Fruit fly (Drosophila melanogaster): Measurements from ENCODE around the gene CoRest.

The CoRest gene

dm6 chrX:19520888-19521287, 841 bp upstream of the CoRest start:
- TF ChIP-seq net (GFP tag; optimal IDR thresholded peaks at IDR 0.05) (no peak), acj6 (GFP tag; optimal IDR thresholded peaks at IDR 0.05) (no peak), svp (GFP tag) (peak; percentile 74), vri (GFP tag; optimal IDR thresholded peaks at IDR 0.05) (peak; percentile 67)

DNA sequence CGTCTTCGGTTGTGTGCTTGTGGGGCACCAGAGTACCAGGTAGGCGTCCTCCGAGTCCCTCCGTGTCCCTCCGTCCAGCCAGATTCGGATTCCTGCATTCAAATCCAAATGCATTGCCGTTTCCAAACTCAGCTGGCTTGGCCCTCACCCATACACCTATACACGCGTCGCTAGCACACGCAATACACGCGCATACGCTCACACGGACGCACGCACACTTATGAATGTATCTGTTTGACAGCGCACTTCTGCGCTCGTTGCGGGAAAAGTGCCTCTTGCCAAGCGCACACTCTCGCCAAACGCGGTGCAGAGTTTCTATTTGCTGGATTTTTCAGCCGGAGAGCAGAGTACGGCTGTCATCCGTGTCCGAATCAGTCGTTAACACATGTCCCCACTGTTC, 868 bp downstream of the CoRest start:
- TF ChIP-seq CG1621 (tag; optimal IDR thresholded peaks at IDR 0.05) (peak; percentile 67), Sox15 (GFP tag; optimal IDR thresholded peaks at IDR 0.05) (no peak), Sox14 (GFP tag; optimal IDR thresholded peaks at IDR 0.05) (peak; percentile 9)

dm6 chrX:19531642-19532041, 9.9 kb downstream of the CoRest start, which contains the start of gene CG12231:
Gene CG12231, minus strand, starts transcription at chrX:19531742.
- no peak for TF ChIP-seq CG3032 (tag; optimal IDR thresholded peaks at IDR 0.05)
- no peak for TF ChIP-seq salr (GFP tag; optimal IDR thresholded peaks at IDR 0.05)
- TF ChIP-seq lz (GFP tag; optimal IDR thresholded peaks at IDR 0.05), result no peak
- no peak for TF ChIP-seq Sox102F (GFP tag; optimal IDR thresholded peaks at IDR 0.05)
- TF ChIP-seq net (GFP tag; optimal IDR thresholded peaks at IDR 0.05), result no peak
- TF ChIP-seq CG32006 (GFP tag; optimal IDR thresholded peaks at IDR 0.05), result no peak
- no peak for TF ChIP-seq dac (GFP tag; optimal IDR thresholded peaks at IDR 0.05)
- TF ChIP-seq Smox (GFP tag; optimal IDR thresholded peaks at IDR 0.05), result no peak
- no peak for TF ChIP-seq Lpt (GFP tag; optimal IDR thresholded peaks at IDR 0.05)
- TF ChIP-seq svp (GFP tag), result no peak
- no peak for TF ChIP-seq Met (GFP tag; optimal IDR thresholded peaks at IDR 0.05)
- TF ChIP-seq pdm3 (GFP tag; optimal IDR thresholded peaks at IDR 0.05), result no peak

DNA sequence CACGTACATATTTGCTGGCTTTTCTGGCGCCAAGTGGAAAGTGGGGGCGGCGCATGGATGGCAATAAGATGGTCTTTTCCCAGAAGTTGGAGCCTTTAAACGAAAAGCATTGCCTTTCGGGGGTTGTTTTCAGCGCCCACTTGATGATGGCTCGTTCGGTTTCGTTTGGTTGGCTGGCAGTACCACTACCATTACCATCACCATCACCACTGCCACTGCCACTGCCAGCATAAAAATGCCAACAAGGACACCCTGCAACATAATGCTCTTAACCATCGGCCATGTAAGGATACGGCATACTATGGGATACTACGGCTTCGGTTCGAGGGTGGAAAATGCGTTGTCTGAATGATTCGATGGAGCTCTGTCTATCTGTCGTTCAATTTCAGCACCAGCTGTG, 13.7 kb downstream of the CoRest start:
- no peak for TF ChIP-seq vri (GFP tag; optimal IDR thresholded peaks at IDR 0.05)
- TF ChIP-seq CG4318 (GFP tag; optimal IDR thresholded peaks at IDR 0.05), result no peak
- no peak for TF ChIP-seq dac (GFP tag; optimal IDR thresholded peaks at IDR 0.05)
- TF ChIP-seq OdsH (GFP tag; optimal IDR thresholded peaks at IDR 0.05), result no peak
- TF ChIP-seq achi (GFP tag; optimal IDR thresholded peaks at IDR 0.05), result no peak
- no peak for TF ChIP-seq Smox (GFP tag; optimal IDR thresholded peaks at IDR 0.05)
- TF ChIP-seq lz (GFP tag; optimal IDR thresholded peaks at IDR 0.05), result no peak
- TF ChIP-seq CG9139 (GFP tag; optimal IDR thresholded peaks at IDR 0.05), result no peak

DNA sequence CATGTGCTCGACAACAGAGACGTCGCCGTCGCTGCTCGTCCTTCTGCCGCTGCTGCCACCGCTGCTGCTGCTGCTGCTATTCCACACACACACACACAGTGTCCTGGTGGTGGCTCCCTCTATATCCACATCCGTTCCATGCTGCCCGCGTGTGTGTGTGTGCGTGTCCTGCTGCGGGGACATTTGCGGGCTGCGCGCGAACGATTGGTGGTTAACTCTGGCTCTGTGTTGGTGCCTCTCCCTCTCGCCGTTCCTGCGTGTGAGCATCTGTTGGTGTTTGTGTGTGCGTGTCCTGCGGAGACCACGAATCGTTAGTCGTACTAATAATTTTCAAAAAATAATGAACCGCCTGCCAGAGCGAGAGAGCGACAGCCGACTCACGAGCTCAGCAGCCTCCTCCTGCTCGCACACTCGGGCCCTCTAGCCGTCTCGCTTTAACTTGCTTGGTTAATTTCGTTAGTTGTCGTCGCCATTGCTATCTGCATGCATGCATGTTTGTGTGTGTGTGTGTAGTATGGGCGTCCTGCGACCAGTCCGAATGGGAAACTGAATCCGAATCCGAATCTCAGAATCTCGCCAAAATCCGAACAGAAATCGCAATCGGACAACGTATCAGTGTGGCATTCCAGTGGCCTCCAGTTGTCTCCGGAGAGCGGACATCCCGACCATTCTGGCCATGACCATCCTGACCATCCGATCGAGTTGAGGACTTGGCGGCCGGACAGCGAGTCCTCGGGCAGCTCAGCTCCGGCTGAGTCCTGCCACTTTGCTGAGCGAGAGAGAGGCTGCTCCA, 24.3 kb downstream of the CoRest start:
- TF ChIP-seq Eip78C (GFP tag) (peak; percentile 8), Sox102F (GFP tag; optimal IDR thresholded peaks at IDR 0.05) (no peak), CG11294 (GFP tag; IDR thresholded peaks at IDR 0.05) (no peak)

DNA sequence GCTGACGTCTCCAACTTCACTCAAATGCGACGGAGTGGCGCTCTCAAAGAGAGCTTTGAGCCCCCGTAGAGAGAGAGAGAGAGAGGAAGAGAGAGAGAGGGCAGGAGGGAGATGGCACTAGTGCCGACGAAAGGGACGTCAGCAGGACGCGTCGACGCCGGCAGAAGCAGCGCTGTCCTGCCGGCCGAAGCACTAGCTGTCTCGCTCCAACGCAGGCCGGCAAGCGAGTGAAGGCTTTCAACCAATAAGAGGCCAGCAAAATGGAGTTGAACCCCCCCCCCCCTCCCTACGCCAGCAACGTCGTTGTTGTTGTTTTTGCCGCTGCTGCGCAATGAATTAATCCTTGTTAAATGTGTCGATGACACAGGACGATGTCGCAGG, 24.9 kb downstream of the CoRest start:
- TF ChIP-seq CG6854 (GFP tag; optimal IDR thresholded peaks at IDR 0.05) (no peak), ss (GFP tag; optimal IDR thresholded peaks at IDR 0.05) (no peak), Gug (GFP tag; IDR thresholded peaks at IDR 0.05) (no peak), spab (GFP tag; optimal IDR thresholded peaks at IDR 0.05) (no peak), eg (GFP tag; IDR thresholded peaks at IDR 0.05) (no peak), Sox102F (GFP tag; optimal IDR thresholded peaks at IDR 0.05) (no peak), Lpt (GFP tag; optimal IDR thresholded peaks at IDR 0.05) (no peak), achi (GFP tag; optimal IDR thresholded peaks at IDR 0.05) (no peak), CG9139 (GFP tag; optimal IDR thresholded peaks at IDR 0.05) (no peak), Sox15 (GFP tag; optimal IDR thresholded peaks at IDR 0.05) (no peak), CG15336 (GFP tag; IDR thresholded peaks at IDR 0.05) (no peak)

- TF ChIP-seq Eip75B (GFP tag; optimal IDR thresholded peaks at IDR 0.05) (no peak), CG4318 (GFP tag; optimal IDR thresholded peaks at IDR 0.05) (no peak), spab (GFP tag; optimal IDR thresholded peaks at IDR 0.05) (no peak), dsx (GFP tag; optimal IDR thresholded peaks at IDR 0.05; ENCODE audit: poor library complexity, severe bottlenecking) (no peak), achi (GFP tag; optimal IDR thresholded peaks at IDR 0.05) (no peak), fkh (GFP tag; optimal IDR thresholded peaks at IDR 0.05) (no peak), CG7368 (GFP tag; optimal IDR thresholded peaks at IDR 0.05) (no peak), acj6 (GFP tag; optimal IDR thresholded peaks at IDR 0.05) (no peak), Smox (GFP tag; optimal IDR thresholded peaks at IDR 0.05) (no peak), Sox14 (GFP tag; optimal IDR thresholded peaks at IDR 0.05) (no peak)
Measured at dm6 chrX:19547382-19547781, 25.7 kb downstream of the CoRest start, which contains the start of gene CG32532. Gene CG32532, minus strand, starts transcription at chrX:19547482.

All from whole organism, prepupa.